Worm (Caenorhabditis elegans): Measurements from ENCODE around the gene str-32.
A peak's percentile ranks its signal among the peaks of the same experiment; 100 is the strongest.

The str-32 gene

ce11 chrV:4912313-4912712, 31.0 kb upstream of the str-32 start, which contains the start of gene H23N18.5:
H23N18.5 (minus strand) TSS chrV:4912381.
- TF ChIP-seq elt-1 (tag; optimal IDR thresholded peaks at IDR 0.05) (no peak), nhr-237 (tag; optimal IDR thresholded peaks at IDR 0.05) (no peak), skn-1 (tag; optimal IDR thresholded peaks at IDR 0.05) (no peak), gmeb-1 (tag; optimal IDR thresholded peaks at IDR 0.05) (no peak), Y55F3AM.14 (GFP tag; optimal IDR thresholded peaks at IDR 0.05) (peak; percentile 5), nhr-25 (tag; optimal IDR thresholded peaks at IDR 0.05) (peak; percentile 54), lsy-2 (tag; optimal IDR thresholded peaks at IDR 0.05) (no peak), nhr-10 (tag; optimal IDR thresholded peaks at IDR 0.05) (no peak), sma-3 (GFP tag; optimal IDR thresholded peaks at IDR 0.05) (no peak), ceh-82 (tag; optimal IDR thresholded peaks at IDR 0.05) (no peak), R02D3.7 (tag; optimal IDR thresholded peaks at IDR 0.05) (no peak), mbf-1 (tag; optimal IDR thresholded peaks at IDR 0.05) (no peak), F13H6.1 (tag; optimal IDR thresholded peaks at IDR 0.05) (no peak), crh-2 (tag; optimal IDR thresholded peaks at IDR 0.05) (no peak), blmp-1 (tag; optimal IDR thresholded peaks at IDR 0.05; ENCODE audit: insufficient read depth) (no peak), nhr-21 (tag; optimal IDR thresholded peaks at IDR 0.05) (peak; percentile 48), aly-2 (tag; optimal IDR thresholded peaks at IDR 0.05) (no peak), mdl-1 (tag; optimal IDR thresholded peaks at IDR 0.05) (no peak), sem-4 (tag; optimal IDR thresholded peaks at IDR 0.05) (no peak), lin-13 (GFP tag; optimal IDR thresholded peaks at IDR 0.05) (no peak), ama-1 (optimal IDR thresholded peaks at IDR 0.05) (no peak), lin-11 (tag; optimal IDR thresholded peaks at IDR 0.05) (no peak)

ce11 chrV:4908591-4908990, 27.3 kb upstream of the str-32 start, which contains the start of gene ugt-13:
ugt-13 (plus strand) TSS chrV:4908884.
- TF ChIP-seq ztf-11 (tag; optimal IDR thresholded peaks at IDR 0.05) (no peak), lin-39 (tag; optimal IDR thresholded peaks at IDR 0.05) (no peak), nhr-25 (tag; optimal IDR thresholded peaks at IDR 0.05) (peak; percentile 91), alr-1 (tag; optimal IDR thresholded peaks at IDR 0.05) (no peak), sma-3 (GFP tag; optimal IDR thresholded peaks at IDR 0.05) (peak; percentile 82), peb-1 (tag; optimal IDR thresholded peaks at IDR 0.05) (no peak), fos-1 (tag; optimal IDR thresholded peaks at IDR 0.05) (peak; percentile 1), nhr-21 (tag; optimal IDR thresholded peaks at IDR 0.05) (peak; percentile 56), C34F6.9 (tag; optimal IDR thresholded peaks at IDR 0.05) (no peak), nhr-11 (tag; optimal IDR thresholded peaks at IDR 0.05) (no peak), sma-9 (GFP tag; optimal IDR thresholded peaks at IDR 0.05) (peak; percentile 81), sma-9 (tag; optimal IDR thresholded peaks at IDR 0.05) (no peak), nhr-12 (tag; optimal IDR thresholded peaks at IDR 0.05) (no peak), F13H6.1 (tag; optimal IDR thresholded peaks at IDR 0.05) (no peak), nhr-129 (tag; optimal IDR thresholded peaks at IDR 0.05) (peak; percentile 97), nhr-10 (tag; optimal IDR thresholded peaks at IDR 0.05) (no peak)

- no peak for TF ChIP-seq nhr-6 (tag; optimal IDR thresholded peaks at IDR 0.05)
- no peak for TF ChIP-seq lsy-2 (tag; optimal IDR thresholded peaks at IDR 0.05)
- TF ChIP-seq fos-1 (tag; optimal IDR thresholded peaks at IDR 0.05) = no peak
- no peak for TF ChIP-seq crh-2 (tag; optimal IDR thresholded peaks at IDR 0.05)
- no peak for TF ChIP-seq sma-3 (GFP tag; optimal IDR thresholded peaks at IDR 0.05)
Observed at ce11 chrV:4905953-4906352, 24.7 kb upstream of the str-32 start, which contains the start of gene ugt-14. ugt-14 (plus strand) TSS chrV:4906253.

ce11 chrV:4903696-4904095, 22.4 kb upstream of the str-32 start, which contains the start of gene ugt-8:
ugt-8 (plus strand) TSS chrV:4903930.
- TF ChIP-seq elt-3 (tag; optimal IDR thresholded peaks at IDR 0.05) (no peak), nhr-25 (tag; optimal IDR thresholded peaks at IDR 0.05) (peak; percentile 3)

- TF ChIP-seq lin-13 (GFP tag; optimal IDR thresholded peaks at IDR 0.05) (no peak), unc-55 (GFP tag; optimal IDR thresholded peaks at IDR 0.05) (no peak), blmp-1 (tag; optimal IDR thresholded peaks at IDR 0.05; ENCODE audit: insufficient read depth) (no peak), ZK546.5 (tag; optimal IDR thresholded peaks at IDR 0.05) (no peak), ztf-1 (GFP tag; conservative IDR thresholded peaks at IDR 0.05) (no peak), Y55F3AM.14 (GFP tag; optimal IDR thresholded peaks at IDR 0.05) (no peak), elt-1 (tag; optimal IDR thresholded peaks at IDR 0.05) (no peak), ama-1 (optimal IDR thresholded peaks at IDR 0.05) (no peak), fos-1 (tag; optimal IDR thresholded peaks at IDR 0.05) (no peak)
Observed at ce11 chrV:4901074-4901473, 19.8 kb upstream of the str-32 start, which contains the start of gene ugt-67. ugt-67 (plus strand) TSS chrV:4901374.

Data from whole organism, L2 larva.